Fruit fly (Drosophila melanogaster) whole organism, pupa: Measurements from ENCODE around the gene CG33332.

Source experiments
- CG13204 ChIP-seq: fragments of 200-800 bp; sonication (Bioruptor generic); optimal IDR thresholded peaks from 2 replicates; lab custom pipeline; 2018; ENCODE audit warnings: missing biosample characterization, mild to moderate bottlenecking, missing genetic modification characterization, moderate library complexity
- CG15710 ChIP-seq: fragments of 200-800 bp; sonication (Bioruptor generic); optimal IDR thresholded peaks from 2 replicates; lab custom pipeline; 2018; ENCODE audit warnings: missing biosample characterization, mild to moderate bottlenecking, missing genetic modification characterization, moderate library complexity
- CG32121 ChIP-seq: fragments of 200-800 bp; sonication (Bioruptor generic); IDR thresholded peaks from 2 replicates; pipeline ENCODE4 v1.3.6; 2022; ENCODE audit warnings: missing biosample characterization, missing genetic modification characterization
- CG34367 ChIP-seq: fragments of 200-800 bp; sonication (Bioruptor generic); optimal IDR thresholded peaks from 2 replicates; lab custom pipeline; 2018; ENCODE audit warnings: missing biosample characterization, mild to moderate bottlenecking, missing genetic modification characterization
- CG8159 ChIP-seq: fragments of 200-800 bp; sonication (Bioruptor generic); optimal IDR thresholded peaks from 3 replicates; lab custom pipeline; 2018; ENCODE audit warnings: missing biosample characterization, mild to moderate bottlenecking, missing genetic modification characterization, moderate library complexity
- CG9948 ChIP-seq: fragments of 200-800 bp; sonication (Bioruptor generic); optimal IDR thresholded peaks from 2 replicates; lab custom pipeline; 2018; ENCODE audit warnings: missing biosample characterization, mild to moderate bottlenecking, missing genetic modification characterization, moderate library complexity
- gl ChIP-seq: fragments of 200-800 bp; sonication (Bioruptor generic); optimal IDR thresholded peaks from 2 replicates; lab custom pipeline; 2018; ENCODE audit warnings: missing biosample characterization, mild to moderate bottlenecking, missing genetic modification characterization

DNA sequence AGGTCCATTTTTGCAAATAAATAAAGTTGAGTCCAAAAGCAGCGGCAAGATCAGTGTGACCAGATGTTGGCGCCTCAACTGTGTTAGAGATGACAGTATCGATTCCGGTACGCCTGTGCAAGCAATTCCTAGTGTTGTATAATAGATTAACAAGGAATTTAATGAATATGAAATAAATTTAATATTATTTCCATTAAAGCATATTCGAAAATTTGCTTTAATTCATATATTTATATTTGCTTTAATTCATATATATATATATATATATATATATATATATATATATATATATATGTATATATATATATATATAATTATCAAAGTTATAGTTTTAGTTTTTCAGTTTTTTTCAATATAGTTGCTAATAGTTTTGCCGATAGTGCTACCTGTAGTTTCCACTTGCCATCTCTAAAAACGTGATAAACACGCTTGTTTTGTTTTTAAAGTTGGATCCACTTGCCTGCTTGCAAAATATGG is 12.1 kb downstream of the CG33332 start, which contains the start of the genes Nup93-2 and CG3817:
- 0 out of 2 replicates have a peak, but pooled peaks have one; percentile 22 for TF ChIP-seq CG32121
- no peak for TF ChIP-seq gl
- peak; percentile 8 for TF ChIP-seq CG34367 (tag; lab: Kevin White, UChicago)
- TF ChIP-seq CG8159: peak; percentile 38
- peak; percentile 20 for TF ChIP-seq CG15710
- no peak for TF ChIP-seq CG13204 (GFP tag; lab: Kevin White, UChicago)
- TF ChIP-seq CG9948 (tag; lab: Kevin White, UChicago): peak; percentile 74
